Worm (Caenorhabditis elegans) whole organism, dauer: ENCODE measurements around the gene eyg-1.
"Not testable (repeated sequence)": the region's sequence is repeated elsewhere in the genome, so short reads cannot be mapped to it uniquely, and the experiment has no call there.

Experiments used
- unc-62 ChIP-seq: sonication (generic microtip); optimal IDR thresholded peaks from 2 replicates; lab custom pipeline; 2017; ENCODE audit warnings: missing biosample characterization, missing genetic modification reagents, missing genetic modification characterization

eyg-1 gene

ce11 chrII:9827852-9828251 is at the start of gene eyg-1:
Gene eyg-1 (minus strand): TSS chrII:9827952.
- no peak for TF ChIP-seq unc-62 (GFP tag; lab: Kevin White, UChicago)

ce11 chrII:9874508-9875229 is 46.9 kb upstream of the eyg-1 start, which contains the start of the genes chil-2 and ctsa-3.2:
Gene chil-2 (minus strand): TSS chrII:9874608.
Gene ctsa-3.2 (plus strand): TSS chrII:9875179.
- TF ChIP-seq unc-62 (GFP tag; lab: Kevin White, UChicago) = no peak

- no peak for TF ChIP-seq unc-62 (GFP tag; lab: Kevin White, UChicago)
Measured at ce11 chrII:9872961-9873360, 45.2 kb upstream of the eyg-1 start, which contains the start of gene chil-8. Gene chil-8 (minus strand): TSS chrII:9873061.

- no peak for TF ChIP-seq unc-62 (GFP tag; lab: Kevin White, UChicago)
Measured at ce11 chrII:9871061-9871460, 43.3 kb upstream of the eyg-1 start, which contains the start of gene chil-7. Gene chil-7 (minus strand): TSS chrII:9871172.

- no peak for TF ChIP-seq unc-62 (GFP tag; lab: Kevin White, UChicago)
Measured at ce11 chrII:9868698-9869097, 40.9 kb upstream of the eyg-1 start, which contains the start of gene old-1. Gene old-1 (minus strand): TSS chrII:9868747.

ce11 chrII:9868207-9868606 is 40.5 kb upstream of the eyg-1 start:
- TF ChIP-seq unc-62 (GFP tag; lab: Kevin White, UChicago) = no peak

ce11 chrII:9866378-9866777 is 38.6 kb upstream of the eyg-1 start, which contains the start of gene chil-1:
Gene chil-1 (minus strand): TSS chrII:9866478.
- not testable (repeated sequence) for TF ChIP-seq unc-62 (GFP tag; lab: Kevin White, UChicago)

- TF ChIP-seq unc-62 (GFP tag; lab: Kevin White, UChicago) = no peak
Measured at ce11 chrII:9862147-9862546, 34.4 kb upstream of the eyg-1 start, which contains the start of gene C08H9.18. Gene C08H9.18 (minus strand): TSS chrII:9862247.

ce11 chrII:9861394-9861793 is 33.6 kb upstream of the eyg-1 start, which contains the start of gene chil-3:
Gene chil-3 (minus strand): TSS chrII:9861494.
- TF ChIP-seq unc-62 (GFP tag; lab: Kevin White, UChicago) = no peak

ce11 chrII:9859575-9859974 is 31.8 kb upstream of the eyg-1 start, which contains the start of gene chil-5:
Gene chil-5 (minus strand): TSS chrII:9859675.
- no peak for TF ChIP-seq unc-62 (GFP tag; lab: Kevin White, UChicago)

- TF ChIP-seq unc-62 (GFP tag; lab: Kevin White, UChicago) = no peak
Measured at ce11 chrII:9857791-9858190, 30.0 kb upstream of the eyg-1 start, which contains the start of gene chil-6. Gene chil-6 (minus strand): TSS chrII:9857891.

ce11 chrII:9855620-9856019 is 27.9 kb upstream of the eyg-1 start, which contains the start of gene chil-4:
Gene chil-4 (minus strand): TSS chrII:9855720.
- no peak for TF ChIP-seq unc-62 (GFP tag; lab: Kevin White, UChicago)

- no peak for TF ChIP-seq unc-62 (GFP tag; lab: Kevin White, UChicago)
Measured at ce11 chrII:9850945-9851344, 23.2 kb upstream of the eyg-1 start, which contains the start of gene ZK938.10. Gene ZK938.10 (minus strand): TSS chrII:9851045.

- no peak for TF ChIP-seq unc-62 (GFP tag; lab: Kevin White, UChicago)
Measured at ce11 chrII:9849497-9849896, 21.7 kb upstream of the eyg-1 start, which contains the start of gene old-2. Gene old-2 (minus strand): TSS chrII:9849597.

ce11 chrII:9845239-9845638 is 17.5 kb upstream of the eyg-1 start, which contains the start of gene chil-9:
Gene chil-9 (minus strand): TSS chrII:9845339.
- no peak for TF ChIP-seq unc-62 (GFP tag; lab: Kevin White, UChicago)

ce11 chrII:9841985-9842505 is 14.3 kb upstream of the eyg-1 start, which contains the start of gene rnh-1.2:
Gene rnh-1.2 (minus strand): TSS chrII:9842035.
- no peak for TF ChIP-seq unc-62 (GFP tag; lab: Kevin White, UChicago)
